Fruit fly (Drosophila melanogaster) whole organism, embryonic: Measurements from ENCODE around the gene Prosbeta2.

Experiments used
- Atf6 ChIP-seq: fragments of 200-800 bp; sonication (Bioruptor generic); IDR thresholded peaks from 2 replicates; pipeline ENCODE4 v1.3.6; 2022; ENCODE audit warnings: missing biosample characterization, missing genetic modification characterization
- CG10959 ChIP-seq: fragments of 200-800 bp; sonication (Bioruptor generic); IDR thresholded peaks from 2 replicates; pipeline ENCODE4 v1.3.6; 2022; ENCODE audit warnings: missing biosample characterization, missing genetic modification characterization
- CG11085 ChIP-seq: fragments of 200-800 bp; sonication (Bioruptor generic); IDR thresholded peaks from 2 replicates; pipeline ENCODE4 v1.3.6; 2022; ENCODE audit warnings: missing biosample characterization, missing genetic modification characterization
- CG11695 ChIP-seq: fragments of 200-800 bp; sonication (Bioruptor generic); IDR thresholded peaks from 3 replicates; pipeline ENCODE4 v1.3.6; 2022; ENCODE audit warnings: missing biosample characterization, missing genetic modification characterization
- CG12104 ChIP-seq: fragments of 200-800 bp; sonication (Bioruptor generic); optimal IDR thresholded peaks from 3 replicates; lab custom pipeline; 2016; ENCODE audit warnings: missing biosample characterization, missing genetic modification characterization
- CG17359 ChIP-seq: fragments of 200-800 bp; sonication (Bioruptor generic); optimal IDR thresholded peaks from 3 replicates; lab custom pipeline; 2018; ENCODE audit warnings: missing biosample characterization, mild to moderate bottlenecking, missing genetic modification characterization, moderate library complexity
- CG17568 ChIP-seq: fragments of 200-800 bp; sonication (Bioruptor generic); optimal IDR thresholded peaks from 2 replicates; lab custom pipeline; 2018; ENCODE audit warnings: missing biosample characterization, mild to moderate bottlenecking, missing genetic modification characterization, moderate library complexity
- CG17829 ChIP-seq: fragments of 200-800 bp; optimal IDR thresholded peaks from 2 replicates; lab custom pipeline; 2019; ENCODE audit warnings: missing biosample characterization, mild to moderate bottlenecking, missing genetic modification characterization, moderate library complexity
- CG2120 ChIP-seq: fragments of 200-800 bp; sonication (Bioruptor generic); optimal IDR thresholded peaks from 3 replicates; lab custom pipeline; 2016; ENCODE audit warnings: missing biosample characterization, missing genetic modification characterization
- CG2202 ChIP-seq: fragments of 200-800 bp; sonication (Bioruptor generic); optimal IDR thresholded peaks from 2 replicates; lab custom pipeline; 2018; ENCODE audit warnings: missing biosample characterization, mild to moderate bottlenecking, missing genetic modification characterization
- CG30403 ChIP-seq: fragments of 200-800 bp; sonication (Bioruptor generic); optimal IDR thresholded peaks from 3 replicates; lab custom pipeline; 2016; ENCODE audit warnings: missing biosample characterization, missing genetic modification characterization
- CG32772 ChIP-seq: fragments of 200-800 bp; sonication (Bioruptor generic); IDR thresholded peaks from 2 replicates; pipeline ENCODE4 v1.3.6; 2022; ENCODE audit warnings: missing biosample characterization, missing genetic modification characterization
- CG3838 ChIP-seq: fragments of 200-800 bp; sonication (Bioruptor generic); optimal IDR thresholded peaks from 3 replicates; lab custom pipeline; 2016; ENCODE audit warnings: missing biosample characterization, missing genetic modification characterization
- CG4820 ChIP-seq: fragments of 200-800 bp; sonication (Bioruptor generic); optimal IDR thresholded peaks from 3 replicates; lab custom pipeline; 2016; ENCODE audit warnings: missing biosample characterization, missing genetic modification characterization
- CG5953 ChIP-seq: fragments of 200-800 bp; sonication (Bioruptor generic); IDR thresholded peaks from 2 replicates; pipeline ENCODE4 v1.3.6; 2022; ENCODE audit warnings: missing biosample characterization, missing genetic modification characterization
- CG6854 ChIP-seq: fragments of 200-800 bp; sonication (Bioruptor generic); optimal IDR thresholded peaks from 3 replicates; lab custom pipeline; 2017; ENCODE audit warnings: missing biosample characterization, mild to moderate bottlenecking, missing genetic modification characterization
- CG8944 ChIP-seq: fragments of 200-800 bp; sonication (Bioruptor generic); optimal IDR thresholded peaks from 3 replicates; lab custom pipeline; 2016; ENCODE audit warnings: missing biosample characterization, missing genetic modification characterization
- D ChIP-seq, 2 experiments: fragments of 200-800 bp in 1 of 2; fragments of >200 bp in 1 of 2; sonication (Bioruptor generic) in 1 of 2; optimal IDR thresholded peaks; 2 replicates in 1 of 2; 3 replicates in 1 of 2; lab custom pipeline; 2017; ENCODE audit warnings: mild to moderate bottlenecking in 1 of 2, missing biosample characterization in 1 of 2, missing genetic modification characterization in 1 of 2, missing genetic modification reagents in 1 of 2
- Dad ChIP-seq: fragments of 200-800 bp; sonication (Bioruptor generic); optimal IDR thresholded peaks from 3 replicates; lab custom pipeline; 2016; ENCODE audit warnings: missing biosample characterization, missing genetic modification characterization
- Dbx ChIP-seq: fragments of 200-800 bp; sonication (Bioruptor generic); IDR thresholded peaks from 3 replicates; pipeline ENCODE4 v1.3.6; 2022; ENCODE audit warnings: missing biosample characterization, missing genetic modification characterization
- Dip3 ChIP-seq: fragments of 200-800 bp; sonication (Bioruptor generic); optimal IDR thresholded peaks from 3 replicates; lab custom pipeline; 2016; ENCODE audit warnings: missing biosample characterization, missing genetic modification characterization
- Fer3 ChIP-seq: fragments of 200-800 bp; sonication (Bioruptor generic); optimal IDR thresholded peaks from 2 replicates; lab custom pipeline; 2018; ENCODE audit warnings: missing biosample characterization, mild to moderate bottlenecking, missing genetic modification characterization, moderate library complexity
- GATAe ChIP-seq: fragments of 200-800 bp; sonication (Bioruptor generic); conservative IDR thresholded peaks from 2 replicates; pipeline ENCODE4 v1.3.6; 2022; ENCODE audit warnings: missing biosample characterization, missing genetic modification characterization
- Hmr ChIP-seq: fragments of 200-800 bp; sonication (Bioruptor generic); optimal IDR thresholded peaks from 3 replicates; lab custom pipeline; 2017; ENCODE audit warnings: mild to moderate bottlenecking, missing biosample characterization, missing genetic modification reagents, missing genetic modification characterization
- Kr ChIP-seq: fragments of 200-800 bp; sonication (Bioruptor generic); optimal IDR thresholded peaks from 2 replicates; lab custom pipeline; 2017; ENCODE audit warnings: missing biosample characterization, mild to moderate bottlenecking, missing genetic modification characterization
- Myb ChIP-seq: fragments of 200-800 bp; sonication (Bioruptor generic); optimal IDR thresholded peaks from 2 replicates; lab custom pipeline; 2016; ENCODE audit warnings: missing biosample characterization, missing genetic modification characterization
- NK7.1 ChIP-seq: fragments of 200-800 bp; sonication (Bioruptor generic); optimal IDR thresholded peaks from 3 replicates; lab custom pipeline; 2016; ENCODE audit warnings: missing biosample characterization, missing genetic modification characterization
- Neu2 ChIP-seq: fragments of 200-800 bp; sonication (Bioruptor generic); optimal IDR thresholded peaks from 3 replicates; lab custom pipeline; 2016; ENCODE audit warnings: missing biosample characterization, missing genetic modification characterization, borderline replicate concordance
- Nf-YB ChIP-seq: fragments of 200-800 bp; sonication (Bioruptor generic); optimal IDR thresholded peaks from 3 replicates; lab custom pipeline; 2019; ENCODE audit warnings: missing biosample characterization, mild to moderate bottlenecking, missing genetic modification characterization, moderate library complexity
- PHDP ChIP-seq: fragments of 200-800 bp; sonication (Bioruptor generic); optimal IDR thresholded peaks from 3 replicates; lab custom pipeline; 2018; ENCODE audit warnings: missing biosample characterization, mild to moderate bottlenecking, missing genetic modification characterization, moderate library complexity
- Pdp1 ChIP-seq, 2 experiments: fragments of 200-800 bp; sonication (Bioruptor generic); optimal IDR thresholded peaks; 3 replicates each; lab custom pipeline; 2016; ENCODE audit warnings: missing biosample characterization in 2 of 2, missing genetic modification characterization in 2 of 2, mild to moderate bottlenecking in 1 of 2, moderate library complexity in 1 of 2
- Rx ChIP-seq: fragments of 200-800 bp; sonication (Bioruptor generic); IDR thresholded peaks from 2 replicates; pipeline ENCODE4 v1.3.6; 2022; ENCODE audit warnings: missing biosample characterization, missing genetic modification characterization
- amos ChIP-seq: fragments of 200-800 bp; sonication (Bioruptor generic); IDR thresholded peaks from 2 replicates; pipeline ENCODE4 v1.3.6; 2022; ENCODE audit warnings: missing biosample characterization, missing genetic modification characterization; ENCODE audit not compliant: partially characterized antibody
- bbx ChIP-seq: fragments of 200-800 bp; sonication (Bioruptor generic); IDR thresholded peaks from 2 replicates; pipeline ENCODE4 v1.3.6; 2022; ENCODE audit warnings: missing biosample characterization, missing genetic modification characterization; ENCODE audit not compliant: partially characterized antibody
- chm ChIP-seq: fragments of 200-800 bp; sonication (Bioruptor generic); IDR thresholded peaks from 2 replicates; pipeline ENCODE4 v1.3.6; 2022; ENCODE audit warnings: missing biosample characterization, missing genetic modification characterization
- gsb-n ChIP-seq: fragments of 200-800 bp; sonication (Bioruptor generic); optimal IDR thresholded peaks from 3 replicates; lab custom pipeline; 2018; ENCODE audit warnings: missing biosample characterization, mild to moderate bottlenecking, missing genetic modification characterization
- kni ChIP-seq: fragments of 200-800 bp; sonication (Bioruptor generic); optimal IDR thresholded peaks from 3 replicates; lab custom pipeline; 2017; ENCODE audit warnings: mild to moderate bottlenecking, missing biosample characterization, missing genetic modification reagents, missing genetic modification characterization
- lov ChIP-seq, 2 experiments: fragments of 200-800 bp in 1 of 2; fragments of >200 bp in 1 of 2; sonication (Bioruptor generic) in 1 of 2; IDR thresholded peaks in 1 of 2; optimal IDR thresholded peaks in 1 of 2; 2 replicates in 1 of 2; 3 replicates in 1 of 2; pipeline versions ENCODE4 v1.3.6 to Lab custom; 2017 to 2022; ENCODE audit warnings: missing biosample characterization in 1 of 2, missing genetic modification characterization in 1 of 2
- maf-S ChIP-seq: fragments of 200-800 bp; sonication (Bioruptor generic); optimal IDR thresholded peaks from 2 replicates; lab custom pipeline; 2016; ENCODE audit warnings: missing biosample characterization, missing genetic modification characterization
- nerfin-1 ChIP-seq: fragments of 200-800 bp; sonication (Bioruptor generic); optimal IDR thresholded peaks from 3 replicates; lab custom pipeline; 2019; ENCODE audit warnings: missing biosample characterization, mild to moderate bottlenecking, missing genetic modification characterization, moderate library complexity
- pb ChIP-seq: fragments of 200-800 bp; sonication (Bioruptor generic); optimal IDR thresholded peaks from 3 replicates; lab custom pipeline; 2016; ENCODE audit warnings: missing biosample characterization, missing genetic modification characterization
- phol ChIP-seq: fragments of 200-800 bp; sonication (Bioruptor generic); optimal IDR thresholded peaks from 3 replicates; lab custom pipeline; 2018; ENCODE audit warnings: missing biosample characterization, mild to moderate bottlenecking, missing genetic modification characterization, moderate library complexity
- pros ChIP-seq: fragments of 200-800 bp; sonication (Bioruptor generic); optimal IDR thresholded peaks from 3 replicates; lab custom pipeline; 2019; ENCODE audit warnings: missing biosample characterization, mild to moderate bottlenecking, missing genetic modification characterization, moderate library complexity
- sc ChIP-seq, 3 experiments: fragments of >200 bp in 2 of 3; fragments of 200-800 bp in 1 of 3; sonication (Bioruptor generic) in 1 of 3; optimal IDR thresholded peaks; 2 replicates in 2 of 3; 3 replicates in 1 of 3; lab custom pipeline; 2017; ENCODE audit warnings: mild to moderate bottlenecking in 1 of 3, missing biosample characterization in 1 of 3, missing genetic modification characterization in 1 of 3, missing genetic modification reagents in 1 of 3
- ttk ChIP-seq: fragments of 200-800 bp; sonication (Bioruptor generic); IDR thresholded peaks from 2 replicates; pipeline ENCODE4 v2.1.2; 2022; ENCODE audit warnings: missing biosample characterization, missing genetic modification characterization
- twi ChIP-seq: fragments of 200-800 bp; optimal IDR thresholded peaks from 2 replicates; lab custom pipeline; 2019; ENCODE audit warnings: missing biosample characterization, mild to moderate bottlenecking, missing genetic modification characterization, moderate library complexity
- wdn ChIP-seq: fragments of 200-800 bp; sonication (Bioruptor generic); IDR thresholded peaks from 2 replicates; pipeline ENCODE4 v1.3.6; 2022; ENCODE audit warnings: missing biosample characterization, missing genetic modification characterization

The Prosbeta2 gene

DNA sequence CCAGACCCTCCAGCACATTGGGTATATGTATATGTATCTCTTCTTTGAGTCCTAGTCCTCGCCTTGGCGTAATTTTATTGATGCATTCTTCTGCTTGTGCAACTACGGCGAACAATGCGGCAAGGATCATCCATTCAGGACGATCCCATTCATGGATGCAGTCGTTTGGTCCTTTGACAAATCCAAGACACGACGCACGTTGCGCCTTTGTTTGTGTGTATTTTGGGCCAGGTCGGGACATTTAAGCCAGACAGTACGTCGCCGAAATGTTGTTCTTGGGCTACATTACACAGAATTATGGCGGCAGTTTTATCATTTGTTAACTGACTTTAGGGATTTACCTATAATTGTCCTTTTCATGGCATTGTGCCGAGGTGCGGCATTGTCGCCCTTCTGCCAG, 45.4 kb downstream of the Prosbeta2 start (continued):
- TF ChIP-seq CG11085 (GFP tag; lab: Robert Waterston, UW) (no peak), CG17359 (tag; lab: Kevin White, UChicago) (no peak), Kr (GFP tag; lab: Kevin White, UChicago) (no peak), chm (GFP tag; lab: Robert Waterston, UW) (no peak)

DNA sequence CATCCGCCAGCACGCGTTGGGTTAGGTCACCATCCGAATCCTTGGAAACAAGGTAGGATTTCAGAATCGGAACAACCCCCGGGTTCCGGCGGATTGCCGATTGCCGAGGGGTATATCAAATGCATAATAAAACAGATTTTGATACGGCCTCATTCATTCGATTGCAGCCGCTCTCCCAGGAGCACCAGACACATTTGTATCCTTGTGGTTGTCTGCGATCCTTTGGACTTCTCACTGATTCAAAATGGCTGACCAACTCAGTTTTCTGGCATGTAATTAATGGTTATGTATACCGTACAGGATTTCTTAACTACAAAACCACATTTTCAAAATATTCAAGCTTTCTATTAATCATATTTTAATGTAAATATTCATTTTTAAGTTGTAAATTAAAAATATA, 47.9 kb downstream of the Prosbeta2 start:
- no peak for TF ChIP-seq CG5953 (GFP tag; lab: Robert Waterston, UW)
- peak; percentile 91 for TF ChIP-seq pros
- TF ChIP-seq Nf-YB (GFP tag; lab: Kevin White, UChicago): peak; percentile 45
- peak; percentile 3 for TF ChIP-seq phol
- TF ChIP-seq Hmr (GFP tag; lab: Kevin White, UChicago): no peak
- peak; percentile 31 for TF ChIP-seq kni (GFP tag; lab: Kevin White, UChicago)
- TF ChIP-seq Dbx (GFP tag; lab: Robert Waterston, UW): no peak
- no peak for TF ChIP-seq CG17829
- peak; percentile 28 for TF ChIP-seq nerfin-1 (tag; lab: Kevin White, UChicago)
- no peak for TF ChIP-seq Atf6 (GFP tag; lab: Robert Waterston, UW)
- TF ChIP-seq gsb-n (tag; lab: Kevin White, UChicago): peak; percentile 56

DNA sequence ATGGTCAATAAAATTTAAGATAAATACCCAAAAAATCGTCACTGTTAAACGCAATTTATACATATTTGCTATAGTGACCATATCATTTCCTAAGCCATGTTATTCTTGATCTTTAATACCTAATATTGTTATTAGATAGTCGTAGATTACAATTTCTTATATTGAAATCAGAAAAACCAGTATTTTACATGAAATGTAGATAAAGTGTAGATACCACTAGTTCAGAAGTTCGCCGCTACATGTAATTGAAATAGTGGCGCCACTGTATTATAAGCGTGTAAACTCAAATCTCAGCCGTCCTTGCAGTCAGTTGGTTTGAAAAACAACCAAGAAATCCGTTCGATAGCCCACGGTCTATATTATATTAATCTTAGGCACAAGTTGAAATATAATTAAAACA, 48.3 kb downstream of the Prosbeta2 start:
- TF ChIP-seq CG8944 (GFP tag; lab: Kevin White, UChicago) (no peak), twi (tag; lab: Kevin White, UChicago) (no peak), CG4820 (no peak), bbx (no peak; the same call in 1 of the 2 replicates), Pdp1 (GFP tag; optimal IDR thresholded peaks at IDR 0.05; lab: Kevin White, UChicago) (no peak), Dip3 (GFP tag; lab: Kevin White, UChicago) (no peak), CG3838 (GFP tag; lab: Kevin White, UChicago) (no peak), ttk (GFP tag; lab: Robert Waterston, UW) (no peak), nerfin-1 (tag; lab: Kevin White, UChicago) (no peak), CG17568 (GFP tag; lab: Kevin White, UChicago) (no peak), D (optimal IDR thresholded peaks at IDR 0.05; lab: Kevin White, UChicago) (no peak), D (GFP tag; optimal IDR thresholded peaks at IDR 0.05; lab: Kevin White, UChicago) (no peak), Fer3 (no peak), sc (optimal IDR thresholded peaks at IDR 0.05; lab: Kevin White, UChicago) (no peak), sc (GFP tag; optimal IDR thresholded peaks at IDR 0.05; lab: Kevin White, UChicago) (no peak), Neu2 (GFP tag; lab: Kevin White, UChicago) (no peak), Dad (no peak), Rx (GFP tag; lab: Robert Waterston, UW) (no peak), CG6854 (GFP tag; lab: Kevin White, UChicago) (no peak), CG30403 (GFP tag; lab: Kevin White, UChicago) (no peak), amos (GFP tag; lab: Robert Waterston, UW) (peak; percentile 73), pb (GFP tag; lab: Kevin White, UChicago) (no peak), lov (optimal IDR thresholded peaks at IDR 0.05; lab: Kevin White, UChicago) (no peak), lov (GFP tag; IDR thresholded peaks at IDR 0.05; lab: Robert Waterston, UW) (no peak), CG2202 (tag; lab: Kevin White, UChicago) (no peak), maf-S (GFP tag; lab: Kevin White, UChicago) (no peak), CG10959 (no peak), CG2120 (no peak), GATAe (GFP tag; lab: Robert Waterston, UW) (no peak), CG32772 (GFP tag; lab: Robert Waterston, UW) (no peak), CG12104 (GFP tag; lab: Kevin White, UChicago) (no peak), wdn (GFP tag; lab: Robert Waterston, UW) (no peak), Myb (peak; percentile 39), PHDP (tag; lab: Kevin White, UChicago) (no peak), NK7.1 (GFP tag; lab: Kevin White, UChicago) (no peak), CG11695 (GFP tag; lab: Robert Waterston, UW) (no peak)
